Worm (Caenorhabditis elegans) whole organism, L1 larva: ENCODE measurements around the gene glrx-22.

ENCODE experiments used
- alr-1 ChIP-seq: fragments of 200-800 bp; sonication (Bioruptor generic); optimal IDR thresholded peaks from 2 replicates; lab custom pipeline; 2018; ENCODE audit warnings: borderline replicate concordance, mild to moderate bottlenecking, missing genetic modification characterization, missing compliant biosample characterization
- ama-1 ChIP-seq: fragments of 150-350 bp; optimal IDR thresholded peaks from 2 replicates; lab custom pipeline; 2014
- ceh-8 ChIP-seq: fragments of 200-800 bp; sonication (Bioruptor generic); optimal IDR thresholded peaks from 2 replicates; lab custom pipeline; 2018; ENCODE audit warnings: mild to moderate bottlenecking, missing genetic modification characterization, moderate library complexity, missing compliant biosample characterization
- lir-3 ChIP-seq: sonication (generic microtip); optimal IDR thresholded peaks from 2 replicates; lab custom pipeline; 2016; ENCODE audit warnings: mild to moderate bottlenecking, missing genetic modification characterization, moderate library complexity, missing compliant biosample characterization; ENCODE audit not compliant: poor library complexity
- nhr-237 ChIP-seq: fragments of 150-350 bp; optimal IDR thresholded peaks from 2 replicates; lab custom pipeline; 2014; ENCODE audit warnings: missing biosample characterization, missing genetic modification characterization
- nhr-77 ChIP-seq: fragments of 150-350 bp; optimal IDR thresholded peaks from 2 replicates; lab custom pipeline; 2014; ENCODE audit warnings: missing biosample characterization, missing genetic modification characterization
- unc-62 ChIP-seq: fragments of 150-350 bp; optimal IDR thresholded peaks from 2 replicates; lab custom pipeline; 2014; ENCODE audit warnings: missing biosample characterization, missing genetic modification reagents, missing genetic modification characterization
- zag-1 ChIP-seq: fragments of 150-350 bp; optimal IDR thresholded peaks from 2 replicates; lab custom pipeline; 2014; ENCODE audit warnings: missing biosample characterization, missing genetic modification characterization

- no peak for TF ChIP-seq lir-3 (tag; lab: Kevin White, UChicago)
- TF ChIP-seq zag-1 (tag; lab: Kevin White, UChicago), result no peak
- no peak for TF ChIP-seq ceh-8 (GFP tag; lab: Kevin White, UChicago)
- TF ChIP-seq nhr-237 (tag; lab: Kevin White, UChicago), result no peak
- no peak for TF ChIP-seq unc-62 (GFP tag; lab: Kevin White, UChicago)
- TF ChIP-seq nhr-77, result no peak
- TF ChIP-seq alr-1 (tag; lab: Kevin White, UChicago), result no peak
- TF ChIP-seq ama-1 (lab: Kevin White, UChicago), result no peak
Measured at ce11 chrIV:8188421-8189112, 12.5 kb downstream of the glrx-22 start.
